Fruit fly (Drosophila melanogaster) whole organism, embryonic: ENCODE results near the gene Mvl.

Source experiments
- Asciz ChIP-seq: fragments of 200-800 bp; sonication (Bioruptor generic); optimal IDR thresholded peaks from 2 replicates; lab custom pipeline; 2017; ENCODE audit warnings: missing biosample characterization, mild to moderate bottlenecking, missing genetic modification characterization, missing genetic modification reagents
- Bdp1 ChIP-seq: fragments of 200-800 bp; sonication (Bioruptor generic); optimal IDR thresholded peaks from 3 replicates; lab custom pipeline; 2016; ENCODE audit warnings: missing biosample characterization, missing genetic modification characterization
- Bteb2 ChIP-seq: fragments of 200-800 bp; sonication (Bioruptor generic); optimal IDR thresholded peaks from 2 replicates; lab custom pipeline; 2016; ENCODE audit warnings: missing biosample characterization, missing genetic modification characterization
- C15 ChIP-seq: fragments of 200-800 bp; sonication (Bioruptor generic); IDR thresholded peaks from 3 replicates; pipeline ENCODE4 v1.3.6; 2022; ENCODE audit warnings: missing biosample characterization, missing genetic modification characterization
- CG10274 ChIP-seq: fragments of 200-800 bp; sonication (Bioruptor generic); optimal IDR thresholded peaks from 3 replicates; lab custom pipeline; 2017; ENCODE audit warnings: missing biosample characterization, mild to moderate bottlenecking, missing genetic modification characterization
- CG10321 ChIP-seq: fragments of 200-800 bp; sonication (Bioruptor generic); IDR thresholded peaks from 2 replicates; pipeline ENCODE4 v1.3.6; 2022; ENCODE audit warnings: missing biosample characterization, missing genetic modification characterization
- CG10366 ChIP-seq: fragments of 200-800 bp; sonication (Bioruptor generic); IDR thresholded peaks from 2 replicates; pipeline ENCODE4 v1.3.6; 2022; ENCODE audit warnings: missing biosample characterization, missing genetic modification characterization
- CG10654 ChIP-seq: fragments of 200-800 bp; sonication (Bioruptor generic); optimal IDR thresholded peaks from 2 replicates; lab custom pipeline; 2016; ENCODE audit warnings: missing biosample characterization, missing genetic modification characterization
- CG11456 ChIP-seq: fragments of 200-800 bp; sonication (Bioruptor generic); IDR thresholded peaks from 3 replicates; pipeline ENCODE4 v1.3.6; 2022; ENCODE audit warnings: missing biosample characterization, missing genetic modification characterization
- CG12769 ChIP-seq: fragments of 200-800 bp; sonication (Bioruptor generic); optimal IDR thresholded peaks from 2 replicates; lab custom pipeline; 2019; ENCODE audit warnings: missing biosample characterization, mild to moderate bottlenecking, missing genetic modification characterization, moderate library complexity
- CG14710 ChIP-seq: fragments of 200-800 bp; sonication (Bioruptor generic); optimal IDR thresholded peaks from 3 replicates; lab custom pipeline; 2019; ENCODE audit warnings: missing biosample characterization, mild to moderate bottlenecking, missing genetic modification characterization, moderate library complexity
- CG14965 ChIP-seq: fragments of 200-800 bp; sonication (Bioruptor generic); optimal IDR thresholded peaks from 2 replicates; lab custom pipeline; 2016; ENCODE audit warnings: missing biosample characterization, missing genetic modification characterization, borderline replicate concordance
- CG1603 ChIP-seq: fragments of 200-800 bp; sonication (Bioruptor generic); optimal IDR thresholded peaks from 2 replicates; lab custom pipeline; 2019; ENCODE audit warnings: missing biosample characterization, mild to moderate bottlenecking, missing genetic modification characterization, moderate library complexity
- CG17361 ChIP-seq: fragments of 200-800 bp; sonication (Bioruptor generic); IDR thresholded peaks from 3 replicates; pipeline ENCODE4 v1.3.6; 2022; ENCODE audit warnings: missing biosample characterization, missing genetic modification characterization
- CG17568 ChIP-seq: fragments of 200-800 bp; sonication (Bioruptor generic); optimal IDR thresholded peaks from 2 replicates; lab custom pipeline; 2018; ENCODE audit warnings: missing biosample characterization, mild to moderate bottlenecking, missing genetic modification characterization, moderate library complexity
- CG18011 ChIP-seq: fragments of 200-800 bp; sonication (Bioruptor generic); optimal IDR thresholded peaks from 2 replicates; lab custom pipeline; 2017; ENCODE audit warnings: missing biosample characterization, missing genetic modification characterization, mild to moderate bottlenecking, moderate library complexity, missing genotype
- CG1832 ChIP-seq: fragments of 200-800 bp; sonication (Bioruptor generic); optimal IDR thresholded peaks from 2 replicates; lab custom pipeline; 2017; ENCODE audit warnings: missing biosample characterization, mild to moderate bottlenecking, missing genetic modification characterization, inconsistent platforms
- CG2199 ChIP-seq: fragments of 200-800 bp; sonication (Bioruptor generic); IDR thresholded peaks from 3 replicates; pipeline ENCODE4 v1.3.6; 2022; ENCODE audit warnings: missing biosample characterization, missing genetic modification characterization
- CG3281 ChIP-seq: fragments of 200-800 bp; sonication (Bioruptor generic); optimal IDR thresholded peaks from 3 replicates; lab custom pipeline; 2017; ENCODE audit warnings: missing biosample characterization, mild to moderate bottlenecking, missing genetic modification characterization
- CG3847 ChIP-seq: fragments of 200-800 bp; sonication (Bioruptor generic); IDR thresholded peaks from 2 replicates; pipeline ENCODE4 v1.3.6; 2022; ENCODE audit warnings: missing biosample characterization, missing genetic modification characterization
- CG4424 ChIP-seq: fragments of 200-800 bp; sonication (Bioruptor generic); optimal IDR thresholded peaks from 3 replicates; lab custom pipeline; 2016; ENCODE audit warnings: missing biosample characterization, missing genetic modification characterization
- CG6654 ChIP-seq: fragments of 200-800 bp; sonication (Bioruptor generic); optimal IDR thresholded peaks from 2 replicates; lab custom pipeline; 2017; ENCODE audit warnings: missing biosample characterization, mild to moderate bottlenecking, missing genetic modification characterization
- CG7963 ChIP-seq: fragments of 200-800 bp; sonication (Bioruptor generic); IDR thresholded peaks from 3 replicates; pipeline ENCODE4 v1.3.6; 2022; ENCODE audit warnings: missing biosample characterization, missing genetic modification characterization; ENCODE audit not compliant: partially characterized antibody
- CG9817 ChIP-seq: fragments of 200-800 bp; sonication (Bioruptor generic); optimal IDR thresholded peaks from 2 replicates; lab custom pipeline; 2018; ENCODE audit warnings: missing biosample characterization, mild to moderate bottlenecking, missing genetic modification characterization, moderate library complexity
- CG9932 ChIP-seq: fragments of 200-800 bp; sonication (Bioruptor generic); IDR thresholded peaks from 2 replicates; pipeline ENCODE4 v1.3.6; 2022; ENCODE audit warnings: missing biosample characterization, missing genetic modification characterization
- Dip3 ChIP-seq: fragments of 200-800 bp; sonication (Bioruptor generic); optimal IDR thresholded peaks from 3 replicates; lab custom pipeline; 2016; ENCODE audit warnings: missing biosample characterization, missing genetic modification characterization
- Drgx ChIP-seq: fragments of 200-800 bp; sonication (Bioruptor generic); IDR thresholded peaks from 2 replicates; pipeline ENCODE4 v1.3.6; 2022; ENCODE audit warnings: missing biosample characterization, missing genetic modification characterization
- Fer2 ChIP-seq: fragments of 200-800 bp; sonication (Bioruptor generic); optimal IDR thresholded peaks from 2 replicates; lab custom pipeline; 2018; ENCODE audit warnings: missing biosample characterization, mild to moderate bottlenecking, missing genetic modification characterization, moderate library complexity
- HLH4C ChIP-seq: fragments of 200-800 bp; sonication (Bioruptor generic); IDR thresholded peaks from 3 replicates; pipeline ENCODE4 v1.3.6; 2022; ENCODE audit warnings: missing biosample characterization, missing genetic modification characterization; ENCODE audit not compliant: partially characterized antibody
- HLHmδ ChIP-seq: fragments of 200-800 bp; sonication (Bioruptor generic); optimal IDR thresholded peaks from 2 replicates; lab custom pipeline; 2018; ENCODE audit warnings: missing biosample characterization, mild to moderate bottlenecking, missing genetic modification characterization, moderate library complexity
- Hr39 ChIP-seq: fragments of >200 bp; optimal IDR thresholded peaks from 2 replicates; lab custom pipeline; 2017
- Nf-YA ChIP-seq: fragments of 200-800 bp; sonication (Bioruptor generic); IDR thresholded peaks from 2 replicates; pipeline ENCODE4 v1.3.6; 2022; ENCODE audit warnings: missing biosample characterization, missing genetic modification characterization
- Sry-β ChIP-seq: fragments of 200-800 bp; sonication (Bioruptor generic); optimal IDR thresholded peaks from 2 replicates; lab custom pipeline; 2018; ENCODE audit warnings: missing biosample characterization, mild to moderate bottlenecking, missing genetic modification characterization, moderate library complexity
- Stat92E ChIP-seq, 3 experiments: fragments of >200 bp in 2 of 3; fragments of 200-800 bp in 1 of 3; sonication (Bioruptor generic) in 1 of 3; optimal IDR thresholded peaks; 2 replicates each; lab custom pipeline; 2017 to 2019; ENCODE audit warnings: missing biosample characterization in 3 of 3, missing genetic modification characterization in 3 of 3, mild to moderate bottlenecking in 1 of 3, moderate library complexity in 1 of 3
- Vsx1 ChIP-seq: fragments of 200-800 bp; sonication (Bioruptor generic); optimal IDR thresholded peaks from 2 replicates; lab custom pipeline; 2017; ENCODE audit warnings: missing biosample characterization, mild to moderate bottlenecking, missing genetic modification characterization, missing genetic modification reagents
- bigmax ChIP-seq: fragments of 200-800 bp; sonication (Bioruptor generic); optimal IDR thresholded peaks from 2 replicates; lab custom pipeline; 2018; ENCODE audit warnings: missing biosample characterization, mild to moderate bottlenecking, missing genetic modification characterization
- da ChIP-seq: fragments of 200-800 bp; sonication (Bioruptor generic); optimal IDR thresholded peaks from 2 replicates; lab custom pipeline; 2016; ENCODE audit warnings: missing biosample characterization, missing genetic modification characterization
- fd102C ChIP-seq: fragments of 200-800 bp; sonication (Bioruptor generic); optimal IDR thresholded peaks from 2 replicates; lab custom pipeline; 2018; ENCODE audit warnings: missing biosample characterization, mild to moderate bottlenecking, missing genetic modification characterization, moderate library complexity
- fru ChIP-seq: fragments of >200 bp; optimal IDR thresholded peaks from 2 replicates; lab custom pipeline; 2017
- gt ChIP-seq: fragments of 200-800 bp; sonication (Bioruptor generic); IDR thresholded peaks from 2 replicates; pipeline ENCODE4 v1.3.6; 2022; ENCODE audit warnings: missing biosample characterization, missing genetic modification characterization
- ham ChIP-seq: fragments of 200-800 bp; sonication (Bioruptor generic); IDR thresholded peaks from 2 replicates; pipeline ENCODE4 v1.3.6; 2022; ENCODE audit warnings: missing biosample characterization, missing genetic modification characterization
- insv ChIP-seq, 2 experiments: fragments of 200-800 bp; sonication (Bioruptor generic); optimal IDR thresholded peaks; 3 replicates each; lab custom pipeline; 2016 to 2018; ENCODE audit warnings: missing biosample characterization in 2 of 2, missing genetic modification characterization in 2 of 2
- kay ChIP-seq: fragments of 200-800 bp; sonication (Bioruptor generic); optimal IDR thresholded peaks from 2 replicates; lab custom pipeline; 2016; ENCODE audit warnings: missing biosample characterization, missing genetic modification characterization
- kni ChIP-seq: fragments of 200-800 bp; sonication (Bioruptor generic); optimal IDR thresholded peaks from 3 replicates; lab custom pipeline; 2017; ENCODE audit warnings: mild to moderate bottlenecking, missing biosample characterization, missing genetic modification reagents, missing genetic modification characterization
- oc ChIP-seq: fragments of 200-800 bp; sonication (Bioruptor generic); optimal IDR thresholded peaks from 2 replicates; lab custom pipeline; 2018; ENCODE audit warnings: missing biosample characterization, mild to moderate bottlenecking, missing genetic modification characterization, moderate library complexity
- pita ChIP-seq: fragments of 200-800 bp; sonication (Bioruptor generic); optimal IDR thresholded peaks from 2 replicates; lab custom pipeline; 2017; ENCODE audit warnings: missing biosample characterization, mild to moderate bottlenecking, missing genetic modification characterization
- pros ChIP-seq: fragments of 200-800 bp; sonication (Bioruptor generic); optimal IDR thresholded peaks from 3 replicates; lab custom pipeline; 2019; ENCODE audit warnings: missing biosample characterization, mild to moderate bottlenecking, missing genetic modification characterization, moderate library complexity
- tin ChIP-seq: fragments of 200-800 bp; sonication (Bioruptor generic); optimal IDR thresholded peaks from 3 replicates; lab custom pipeline; 2016; ENCODE audit warnings: missing biosample characterization, missing genetic modification characterization
- tll ChIP-seq, 2 experiments: fragments of 200-800 bp in 1 of 2; fragments of >200 bp in 1 of 2; sonication (Bioruptor generic) in 1 of 2; optimal IDR thresholded peaks; 2 replicates each; lab custom pipeline; 2017 to 2019; ENCODE audit warnings: missing biosample characterization in 2 of 2, missing genetic modification characterization in 2 of 2, mild to moderate bottlenecking in 1 of 2, moderate library complexity in 1 of 2

Gene Mvl

dm6 chr3R:21107907-21108591, 47.4 kb upstream of the Mvl start, which contains the start of the genes Sec15 and rtet (continued):
- TF ChIP-seq CG11456 (GFP tag; lab: Robert Waterston, UW) (peak; percentile 45; the same call in 1 of the 3 replicates), Drgx (GFP tag; lab: Robert Waterston, UW) (0 out of 2 replicates have a peak, but pooled peaks have one; percentile 19), tin (peak; percentile 61), tll (GFP tag; optimal IDR thresholded peaks at IDR 0.05; lab: Kevin White, UChicago) (no peak), Vsx1 (no peak), ham (GFP tag; lab: Robert Waterston, UW) (no peak), CG9817 (peak; percentile 52), CG18011 (GFP tag; lab: Kevin White, UChicago) (peak; percentile 17), fru (lab: Kevin White, UChicago) (no peak), insv (GFP tag; optimal IDR thresholded peaks at IDR 0.05; lab: Kevin White, UChicago) (peak in 1 of 2 experiments; percentile 15), CG1603 (tag; lab: Kevin White, UChicago) (peak; percentile 72), CG14710 (tag; lab: Kevin White, UChicago) (peak; percentile 77), CG10274 (GFP tag; lab: Kevin White, UChicago) (no peak), Stat92E (GFP tag; optimal IDR thresholded peaks at IDR 0.05; lab: Kevin White, UChicago) (no peak), CG9932 (GFP tag; lab: Robert Waterston, UW) (peak; percentile 57), CG3847 (GFP tag; lab: Robert Waterston, UW) (peak; percentile 48; the same call in 1 of the 2 replicates), CG10654 (GFP tag; lab: Kevin White, UChicago) (peak; percentile 40), Bdp1 (GFP tag; lab: Kevin White, UChicago) (peak; percentile 10), gt (GFP tag; lab: Robert Waterston, UW) (no peak), CG12769 (no peak), CG17568 (no peak), kay (GFP tag; lab: Kevin White, UChicago) (no peak), Dip3 (peak; percentile 17), C15 (no peak), CG17361 (peak; percentile 31; the same call in 1 of the 3 replicates), CG10321 (GFP tag; lab: Robert Waterston, UW) (no peak), Asciz (no peak), CG14965 (no peak), pros (no peak), HLH4C (GFP tag; lab: Robert Waterston, UW) (peak; percentile 78), HLHmδ (GFP tag; lab: Kevin White, UChicago) (no peak), pita (no peak), CG6654 (GFP tag; lab: Kevin White, UChicago) (no peak), fd102C (GFP tag; lab: Kevin White, UChicago) (no peak), da (no peak), CG1832 (no peak), CG10366 (GFP tag; lab: Robert Waterston, UW) (peak; percentile 62), CG7963 (GFP tag; lab: Robert Waterston, UW) (peak; percentile 22; the same call in 1 of the 3 replicates), CG2199 (GFP tag; lab: Robert Waterston, UW) (no peak), CG4424 (peak; percentile 54), kni (GFP tag; lab: Kevin White, UChicago) (peak; percentile 10), Sry-β (GFP tag; lab: Kevin White, UChicago) (no peak), CG3281 (GFP tag; lab: Kevin White, UChicago) (peak; percentile 57), bigmax (GFP tag; lab: Kevin White, UChicago) (no peak), Fer2 (tag; lab: Kevin White, UChicago) (peak; percentile 27), Bteb2 (GFP tag; lab: Kevin White, UChicago) (peak; percentile 28), oc (tag; lab: Kevin White, UChicago) (no peak), Hr39 (lab: Kevin White, UChicago) (no peak), Nf-YA (no peak)
